Fruit fly (Drosophila melanogaster) whole organism, embryonic: ENCODE results near the gene CG14567.

Experiments
- ATbp ChIP-seq: fragments of 200-800 bp; sonication (Bioruptor generic); optimal IDR thresholded peaks from 2 replicates; lab custom pipeline; 2017; ENCODE audit warnings: missing biosample characterization, mild to moderate bottlenecking, missing genetic modification characterization, missing genetic modification reagents
- Bgb ChIP-seq: fragments of 200-800 bp; sonication (Bioruptor generic); IDR thresholded peaks from 2 replicates; pipeline ENCODE4 v1.3.6; 2022; ENCODE audit warnings: missing biosample characterization, missing genetic modification characterization; ENCODE audit not compliant: partially characterized antibody
- Blimp-1 ChIP-seq: fragments of 200-800 bp; sonication (Bioruptor generic); optimal IDR thresholded peaks from 3 replicates; lab custom pipeline; 2018; ENCODE audit warnings: missing biosample characterization, missing genetic modification characterization, mild to moderate bottlenecking, moderate library complexity, missing genetic modification reagents
- CG10959 ChIP-seq: fragments of 200-800 bp; sonication (Bioruptor generic); IDR thresholded peaks from 2 replicates; pipeline ENCODE4 v1.3.6; 2022; ENCODE audit warnings: missing biosample characterization, missing genetic modification characterization
- CG10979 ChIP-seq: fragments of 200-800 bp; sonication (Bioruptor generic); optimal IDR thresholded peaks from 2 replicates; lab custom pipeline; 2018; ENCODE audit warnings: missing biosample characterization, mild to moderate bottlenecking, missing genetic modification characterization, moderate library complexity
- CG11247 ChIP-seq: fragments of 200-800 bp; sonication (Bioruptor generic); IDR thresholded peaks from 2 replicates; pipeline ENCODE4 v1.3.6; 2022; ENCODE audit warnings: missing biosample characterization, missing genetic modification characterization
- CG12236 ChIP-seq: fragments of 200-800 bp; sonication (Bioruptor generic); optimal IDR thresholded peaks from 2 replicates; lab custom pipeline; 2016; ENCODE audit warnings: missing biosample characterization, missing genetic modification characterization
- CG14860 ChIP-seq: fragments of 200-800 bp; sonication (Bioruptor generic); IDR thresholded peaks from 3 replicates; pipeline ENCODE4 v1.3.6; 2022; ENCODE audit warnings: missing biosample characterization, missing genetic modification characterization; ENCODE audit not compliant: partially characterized antibody
- CG15601 ChIP-seq: fragments of 200-800 bp; sonication (Bioruptor generic); optimal IDR thresholded peaks from 3 replicates; lab custom pipeline; 2019; ENCODE audit warnings: missing biosample characterization, mild to moderate bottlenecking, missing genetic modification characterization, moderate library complexity
- CG17359 ChIP-seq: fragments of 200-800 bp; sonication (Bioruptor generic); optimal IDR thresholded peaks from 3 replicates; lab custom pipeline; 2018; ENCODE audit warnings: missing biosample characterization, mild to moderate bottlenecking, missing genetic modification characterization, moderate library complexity
- CG17829 ChIP-seq: fragments of 200-800 bp; optimal IDR thresholded peaks from 2 replicates; lab custom pipeline; 2019; ENCODE audit warnings: missing biosample characterization, mild to moderate bottlenecking, missing genetic modification characterization, moderate library complexity
- CG2116 ChIP-seq: fragments of 200-800 bp; sonication (Bioruptor generic); optimal IDR thresholded peaks from 3 replicates; lab custom pipeline; 2018; ENCODE audit warnings: missing biosample characterization, mild to moderate bottlenecking, missing genetic modification characterization
- CG2202 ChIP-seq: fragments of 200-800 bp; sonication (Bioruptor generic); optimal IDR thresholded peaks from 2 replicates; lab custom pipeline; 2018; ENCODE audit warnings: missing biosample characterization, mild to moderate bottlenecking, missing genetic modification characterization
- CG2712 ChIP-seq: fragments of 200-800 bp; optimal IDR thresholded peaks from 3 replicates; lab custom pipeline; 2019; ENCODE audit warnings: missing biosample characterization, mild to moderate bottlenecking, missing genetic modification characterization, moderate library complexity
- CG3726 ChIP-seq: fragments of 200-800 bp; sonication (Bioruptor generic); IDR thresholded peaks from 3 replicates; pipeline ENCODE4, ENCODE4 v1.3.6; 2022; ENCODE audit warnings: missing biosample characterization, missing genetic modification characterization
- CG6254 ChIP-seq: fragments of 200-800 bp; sonication (Bioruptor generic); optimal IDR thresholded peaks from 3 replicates; lab custom pipeline; 2017; ENCODE audit warnings: mild to moderate bottlenecking, missing biosample characterization, missing genetic modification reagents, missing genetic modification characterization
- CG6813 ChIP-seq: fragments of 200-800 bp; sonication (Bioruptor generic); optimal IDR thresholded peaks from 2 replicates; lab custom pipeline; 2017; ENCODE audit warnings: missing biosample characterization, missing genetic modification characterization, mild to moderate bottlenecking, moderate library complexity, missing genetic modification reagents
- CG7271 ChIP-seq: fragments of 200-800 bp; sonication (Bioruptor generic); optimal IDR thresholded peaks from 2 replicates; lab custom pipeline; 2018; ENCODE audit warnings: missing biosample characterization, mild to moderate bottlenecking, missing genetic modification characterization, moderate library complexity
- CG8089 ChIP-seq: fragments of 200-800 bp; sonication (Bioruptor generic); optimal IDR thresholded peaks from 3 replicates; lab custom pipeline; 2016; ENCODE audit warnings: missing biosample characterization, missing genetic modification characterization
- CG9609 ChIP-seq: fragments of 200-800 bp; sonication (Bioruptor generic); optimal IDR thresholded peaks from 3 replicates; lab custom pipeline; 2016; ENCODE audit warnings: missing biosample characterization, missing genetic modification characterization
- CHES-1-like ChIP-seq: fragments of 200-800 bp; sonication (Bioruptor generic); optimal IDR thresholded peaks from 2 replicates; lab custom pipeline; 2016; ENCODE audit warnings: missing biosample characterization, missing genetic modification characterization
- Dll ChIP-seq: fragments of 200-800 bp; sonication (Bioruptor generic); IDR thresholded peaks from 4 replicates; pipeline ENCODE4 v1.3.6; 2022; ENCODE audit warnings: missing biosample characterization, missing genetic modification characterization; ENCODE audit not compliant: partially characterized antibody
- E2f1 ChIP-seq: fragments of 200-800 bp; sonication (Bioruptor generic); IDR thresholded peaks from 2 replicates; pipeline ENCODE4 v1.3.6; 2022; ENCODE audit warnings: missing biosample characterization, missing genetic modification characterization
- ERR ChIP-seq: fragments of 200-800 bp; sonication (Bioruptor generic); optimal IDR thresholded peaks from 2 replicates; lab custom pipeline; 2016; ENCODE audit warnings: missing biosample characterization, missing genetic modification characterization
- Hey ChIP-seq: fragments of 200-800 bp; sonication (Bioruptor generic); optimal IDR thresholded peaks from 3 replicates; lab custom pipeline; 2018; ENCODE audit warnings: missing biosample characterization, mild to moderate bottlenecking, missing genetic modification characterization
- MESR4 ChIP-seq: fragments of 200-800 bp; sonication (Bioruptor generic); optimal IDR thresholded peaks from 2 replicates; lab custom pipeline; 2018; ENCODE audit warnings: missing biosample characterization, mild to moderate bottlenecking, missing genetic modification characterization, moderate library complexity
- Mad ChIP-seq: fragments of 200-800 bp; sonication (Bioruptor generic); optimal IDR thresholded peaks from 2 replicates; lab custom pipeline; 2016; ENCODE audit warnings: missing biosample characterization, missing genetic modification characterization
- NC2β ChIP-seq: fragments of 200-800 bp; sonication (Bioruptor generic); optimal IDR thresholded peaks from 2 replicates; lab custom pipeline; 2016; ENCODE audit warnings: missing biosample characterization, missing genetic modification characterization
- NK7.1 ChIP-seq: fragments of 200-800 bp; sonication (Bioruptor generic); optimal IDR thresholded peaks from 3 replicates; lab custom pipeline; 2016; ENCODE audit warnings: missing biosample characterization, missing genetic modification characterization
- NfI ChIP-seq: fragments of 200-800 bp; sonication (Bioruptor generic); optimal IDR thresholded peaks from 3 replicates; lab custom pipeline; 2018; ENCODE audit warnings: missing biosample characterization, mild to moderate bottlenecking, missing genetic modification characterization, moderate library complexity
- Xbp1 ChIP-seq: fragments of 200-800 bp; sonication (Bioruptor generic); optimal IDR thresholded peaks from 3 replicates; lab custom pipeline; 2016; ENCODE audit warnings: missing biosample characterization, mild to moderate bottlenecking, missing genetic modification characterization
- Xrp1 ChIP-seq: fragments of 200-800 bp; sonication (Bioruptor generic); IDR thresholded peaks from 2 replicates; pipeline ENCODE4 v1.3.6; 2022; ENCODE audit warnings: missing biosample characterization, missing genetic modification characterization
- YL-1 ChIP-seq: fragments of 200-800 bp; sonication (Bioruptor generic); optimal IDR thresholded peaks from 3 replicates; lab custom pipeline; 2017; ENCODE audit warnings: missing biosample characterization, mild to moderate bottlenecking, missing genetic modification characterization
- ash1 ChIP-seq: fragments of 200-800 bp; sonication (Bioruptor generic); optimal IDR thresholded peaks from 2 replicates; lab custom pipeline; 2018; ENCODE audit warnings: missing biosample characterization, mild to moderate bottlenecking, missing genetic modification characterization
- emc ChIP-seq: fragments of 200-800 bp; sonication (Bioruptor generic); optimal IDR thresholded peaks from 2 replicates; lab custom pipeline; 2016; ENCODE audit warnings: missing biosample characterization, missing genetic modification characterization
- fd3F ChIP-seq: fragments of 200-800 bp; sonication (Bioruptor generic); optimal IDR thresholded peaks from 2 replicates; lab custom pipeline; 2018; ENCODE audit warnings: missing biosample characterization, mild to moderate bottlenecking, missing genetic modification characterization, moderate library complexity
- gem ChIP-seq: fragments of 200-800 bp; sonication (Bioruptor generic); optimal IDR thresholded peaks from 2 replicates; lab custom pipeline; 2019; ENCODE audit warnings: missing biosample characterization, mild to moderate bottlenecking, missing genetic modification characterization, moderate library complexity
- grau ChIP-seq: fragments of 200-800 bp; optimal IDR thresholded peaks from 3 replicates; lab custom pipeline; 2019; ENCODE audit warnings: missing biosample characterization, mild to moderate bottlenecking, missing genetic modification characterization, moderate library complexity
- gsb ChIP-seq: fragments of 200-800 bp; sonication (Bioruptor generic); IDR thresholded peaks from 2 replicates; pipeline ENCODE4 v1.3.6; 2022; ENCODE audit warnings: missing biosample characterization, missing genetic modification characterization
- ham ChIP-seq: fragments of 200-800 bp; sonication (Bioruptor generic); IDR thresholded peaks from 2 replicates; pipeline ENCODE4 v1.3.6; 2022; ENCODE audit warnings: missing biosample characterization, missing genetic modification characterization
- lilli ChIP-seq: fragments of 200-800 bp; sonication (Bioruptor generic); optimal IDR thresholded peaks from 3 replicates; lab custom pipeline; 2016; ENCODE audit warnings: missing biosample characterization, missing genetic modification characterization
- odd ChIP-seq: fragments of 200-800 bp; sonication (Bioruptor generic); optimal IDR thresholded peaks from 2 replicates; lab custom pipeline; 2017; ENCODE audit warnings: missing biosample characterization, mild to moderate bottlenecking, missing genetic modification characterization
- pfk ChIP-seq: fragments of 200-800 bp; sonication (Bioruptor generic); optimal IDR thresholded peaks from 2 replicates; lab custom pipeline; 2018; ENCODE audit warnings: missing biosample characterization, mild to moderate bottlenecking, missing genetic modification characterization, moderate library complexity
- pho ChIP-seq: fragments of 200-800 bp; sonication (Bioruptor generic); optimal IDR thresholded peaks from 2 replicates; lab custom pipeline; 2016; ENCODE audit warnings: missing biosample characterization, missing genetic modification characterization
- shn ChIP-seq: fragments of 200-800 bp; sonication (Bioruptor generic); optimal IDR thresholded peaks from 3 replicates; lab custom pipeline; 2016; ENCODE audit warnings: missing biosample characterization, missing genetic modification characterization
- sim ChIP-seq: fragments of 200-800 bp; sonication (Bioruptor generic); IDR thresholded peaks from 2 replicates; pipeline ENCODE4 v1.3.6; 2022; ENCODE audit warnings: missing biosample characterization, missing genetic modification characterization
- sqz ChIP-seq: fragments of 200-800 bp; sonication (Bioruptor generic); optimal IDR thresholded peaks from 3 replicates; lab custom pipeline; 2018; ENCODE audit warnings: missing biosample characterization, mild to moderate bottlenecking, missing genetic modification characterization
- tio ChIP-seq: fragments of 200-800 bp; sonication (Bioruptor generic); optimal IDR thresholded peaks from 2 replicates; lab custom pipeline; 2017; ENCODE audit warnings: missing biosample characterization, missing genetic modification characterization, inconsistent platforms
- ttk ChIP-seq: fragments of 200-800 bp; sonication (Bioruptor generic); IDR thresholded peaks from 2 replicates; pipeline ENCODE4 v2.1.2; 2022; ENCODE audit warnings: missing biosample characterization, missing genetic modification characterization
- zf30C ChIP-seq: fragments of 200-800 bp; sonication (Bioruptor generic); optimal IDR thresholded peaks from 3 replicates; lab custom pipeline; 2018; ENCODE audit warnings: missing biosample characterization, mild to moderate bottlenecking, missing genetic modification characterization

CG14567 gene

dm6 chr3L:21727013-21727727 lies 11.1 kb downstream of the CG14567 start (continued):
- TF ChIP-seq ATbp (GFP tag; lab: Kevin White, UChicago) (peak; percentile 12), CG10979 (tag; lab: Kevin White, UChicago) (peak; percentile 65), zf30C (GFP tag; lab: Kevin White, UChicago) (peak; percentile 73), E2f1 (GFP tag; lab: Robert Waterston, UW) (no peak), CG6813 (GFP tag; lab: Kevin White, UChicago) (no peak), CG11247 (GFP tag; lab: Robert Waterston, UW) (peak; percentile 54; the same call in 1 of the 2 replicates), CG2116 (GFP tag; lab: Kevin White, UChicago) (no peak), CG17829 (peak; percentile 50), odd (GFP tag; lab: Kevin White, UChicago) (no peak), Xbp1 (GFP tag; lab: Kevin White, UChicago) (no peak), ttk (GFP tag; lab: Robert Waterston, UW) (no peak), CG17359 (tag; lab: Kevin White, UChicago) (no peak), ash1 (GFP tag; lab: Kevin White, UChicago) (no peak), YL-1 (GFP tag; lab: Kevin White, UChicago) (no peak), CHES-1-like (GFP tag; lab: Kevin White, UChicago) (no peak), pho (no peak), CG10959 (GFP tag; lab: Robert Waterston, UW) (peak; percentile 38; the same call in 1 of the 2 replicates), MESR4 (GFP tag; lab: Kevin White, UChicago) (no peak), sim (GFP tag; lab: Robert Waterston, UW) (no peak), CG2202 (peak; percentile 2), sqz (no peak), Blimp-1 (GFP tag; lab: Kevin White, UChicago) (peak; percentile 27), grau (tag; lab: Kevin White, UChicago) (no peak), gem (tag; lab: Kevin White, UChicago) (peak; percentile 66), ERR (GFP tag; lab: Kevin White, UChicago) (no peak), pfk (GFP tag; lab: Kevin White, UChicago) (no peak), CG8089 (GFP tag; lab: Kevin White, UChicago) (no peak), emc (GFP tag; lab: Kevin White, UChicago) (no peak), Xrp1 (GFP tag; lab: Robert Waterston, UW) (no peak), CG6254 (GFP tag; lab: Kevin White, UChicago) (no peak), NC2β (GFP tag; lab: Kevin White, UChicago) (no peak), fd3F (GFP tag; lab: Kevin White, UChicago) (no peak), CG14860 (no peak), shn (GFP tag; lab: Kevin White, UChicago) (no peak), gsb (GFP tag; lab: Robert Waterston, UW) (no peak), Mad (GFP tag; lab: Kevin White, UChicago) (no peak), tio (peak; percentile 18), Bgb (GFP tag; lab: Robert Waterston, UW) (no peak), CG12236 (GFP tag; lab: Kevin White, UChicago) (no peak), NfI (GFP tag; lab: Kevin White, UChicago) (no peak), CG2712 (tag; lab: Kevin White, UChicago) (peak; percentile 63), CG7271 (no peak), CG3726 (GFP tag; lab: Robert Waterston, UW) (no peak), ham (no peak), lilli (GFP tag; lab: Kevin White, UChicago) (no peak), Hey (tag; lab: Kevin White, UChicago) (no peak), NK7.1 (GFP tag; lab: Kevin White, UChicago) (no peak), CG15601 (tag; lab: Kevin White, UChicago) (peak; percentile 4), Dll (GFP tag; lab: Robert Waterston, UW) (no peak), CG9609 (GFP tag; lab: Kevin White, UChicago) (no peak)
